Worm (Caenorhabditis elegans) whole organism, L1 larva: ENCODE measurements around the gene srh-33.

Experiments
- C04F5.9 ChIP-seq: sonication (generic microtip); optimal IDR thresholded peaks from 2 replicates; lab custom pipeline; 2016; ENCODE audit warnings: missing genetic modification characterization, missing compliant biosample characterization
- F16B12.6 ChIP-seq: fragments of 150-350 bp; optimal IDR thresholded peaks from 2 replicates; lab custom pipeline; 2014; ENCODE audit warnings: missing biosample characterization, missing genetic modification characterization
- Y116A8C.19 ChIP-seq: sonication (generic microtip); optimal IDR thresholded peaks from 2 replicates; lab custom pipeline; 2016; ENCODE audit warnings: missing compliant biosample characterization, missing genetic modification characterization, borderline replicate concordance
- aha-1 ChIP-seq: fragments of 150-350 bp; optimal IDR thresholded peaks from 2 replicates; lab custom pipeline; 2014; ENCODE audit warnings: missing biosample characterization, missing genetic modification characterization
- alr-1 ChIP-seq: fragments of 200-800 bp; sonication (Bioruptor generic); optimal IDR thresholded peaks from 2 replicates; lab custom pipeline; 2018; ENCODE audit warnings: borderline replicate concordance, mild to moderate bottlenecking, missing genetic modification characterization, missing compliant biosample characterization
- aly-2 ChIP-seq: fragments of 150-350 bp; optimal IDR thresholded peaks from 2 replicates; lab custom pipeline; 2014; ENCODE audit warnings: missing biosample characterization, missing genetic modification characterization
- ceh-88 ChIP-seq: fragments of 200-800 bp; sonication (Bioruptor generic); IDR thresholded peaks from 2 replicates; pipeline ENCODE4 v1.3.6; 2022; ENCODE audit warnings: missing genetic modification characterization, missing compliant biosample characterization
- ceh-90 ChIP-seq: sonication (generic microtip); optimal IDR thresholded peaks from 2 replicates; lab custom pipeline; 2016; ENCODE audit warnings: missing genetic modification characterization, missing compliant biosample characterization
- dpl-1 ChIP-seq, 3 experiments: fragments of 150-350 bp in 2 of 3; sonication (generic microtip) in 1 of 3; optimal IDR thresholded peaks; 2 replicates each; lab custom pipeline; 2014 to 2017; ENCODE audit warnings: missing biosample characterization in 3 of 3, missing genetic modification characterization in 3 of 3, missing genetic modification reagents in 3 of 3
- dsc-1 ChIP-seq: sonication (generic microtip); optimal IDR thresholded peaks from 2 replicates; lab custom pipeline; 2016; ENCODE audit warnings: mild to moderate bottlenecking, missing genetic modification characterization, missing compliant biosample characterization
- efl-1 ChIP-seq, 4 experiments: fragments of 150-350 bp; optimal IDR thresholded peaks in 3 of 4; peaks in 1 of 4; 1 replicate in 1 of 4; 2 replicates in 3 of 4; lab custom pipeline; 2014; ENCODE audit warnings: missing biosample characterization in 2 of 4, missing genetic modification characterization in 2 of 4, missing genetic modification reagents in 2 of 4
- egl-13 ChIP-seq: sonication (generic microtip); optimal IDR thresholded peaks from 2 replicates; lab custom pipeline; 2016; ENCODE audit warnings: missing genotype, missing genetic modification reagents, missing genetic modification characterization, missing compliant biosample characterization
- elt-2 ChIP-seq: sonication (generic microtip); optimal IDR thresholded peaks from 2 replicates; lab custom pipeline; 2016; ENCODE audit warnings: missing genetic modification characterization, mild to moderate bottlenecking, inconsistent platforms, missing compliant biosample characterization, missing genetic modification reagents
- fkh-8 ChIP-seq: sonication (generic microtip); optimal IDR thresholded peaks from 2 replicates; lab custom pipeline; 2016; ENCODE audit warnings: mild to moderate bottlenecking, missing genetic modification characterization, missing compliant biosample characterization
- hlh-17 ChIP-seq: fragments of 200-800 bp; sonication (Bioruptor generic); optimal IDR thresholded peaks from 2 replicates; lab custom pipeline; 2018; ENCODE audit warnings: missing genetic modification characterization, mild to moderate bottlenecking, missing compliant biosample characterization, moderate library complexity, borderline replicate concordance
- hlh-4 ChIP-seq: sonication (generic microtip); optimal IDR thresholded peaks from 2 replicates; lab custom pipeline; 2016; ENCODE audit warnings: mild to moderate bottlenecking, missing genetic modification characterization, missing compliant biosample characterization
- hpl-2 ChIP-seq: fragments of 150-350 bp; optimal IDR thresholded peaks from 2 replicates; lab custom pipeline; 2014; ENCODE audit warnings: missing biosample characterization, missing genetic modification reagents, missing genetic modification characterization
- irx-1 ChIP-seq: sonication (generic microtip); optimal IDR thresholded peaks from 2 replicates; lab custom pipeline; 2016; ENCODE audit warnings: missing genetic modification characterization, missing compliant biosample characterization
- lin-14 ChIP-seq: fragments of 200-800 bp; sonication (Bioruptor generic); optimal IDR thresholded peaks from 2 replicates; lab custom pipeline; 2018; ENCODE audit warnings: mild to moderate bottlenecking, missing genetic modification characterization, moderate library complexity, missing compliant biosample characterization
- lin-15B ChIP-seq: fragments of 150-350 bp; sonication (generic microtip); optimal IDR thresholded peaks from 3 replicates; lab custom pipeline; 2014; ENCODE audit warnings: missing biosample characterization, missing genetic modification characterization
- lir-3 ChIP-seq: sonication (generic microtip); optimal IDR thresholded peaks from 2 replicates; lab custom pipeline; 2016; ENCODE audit warnings: mild to moderate bottlenecking, missing genetic modification characterization, moderate library complexity, missing compliant biosample characterization; ENCODE audit not compliant: poor library complexity
- lsy-2 ChIP-seq, 2 experiments: fragments of 150-350 bp; optimal IDR thresholded peaks; 2 replicates each; lab custom pipeline; 2014; ENCODE audit warnings: missing biosample characterization in 2 of 2, missing genetic modification characterization in 2 of 2
- mab-9 ChIP-seq: fragments of 200-800 bp; sonication (Bioruptor generic); IDR thresholded peaks from 2 replicates; pipeline ENCODE4 v1.3.6; 2022; ENCODE audit warnings: missing genetic modification reagents, missing genetic modification characterization, missing compliant biosample characterization
- nhr-11 ChIP-seq: fragments of 150-350 bp; optimal IDR thresholded peaks from 2 replicates; lab custom pipeline; 2014; ENCODE audit warnings: missing biosample characterization, missing genetic modification characterization
- nhr-20 ChIP-seq: sonication (generic microtip); optimal IDR thresholded peaks from 2 replicates; lab custom pipeline; 2016; ENCODE audit warnings: mild to moderate bottlenecking, missing genetic modification characterization, missing compliant biosample characterization
- nhr-237 ChIP-seq: fragments of 150-350 bp; optimal IDR thresholded peaks from 2 replicates; lab custom pipeline; 2014; ENCODE audit warnings: missing biosample characterization, missing genetic modification characterization
- nhr-28 ChIP-seq: fragments of 150-350 bp; optimal IDR thresholded peaks from 2 replicates; lab custom pipeline; 2014; ENCODE audit warnings: missing biosample characterization, missing genetic modification characterization
- nhr-47 ChIP-seq: sonication (generic microtip); optimal IDR thresholded peaks from 2 replicates; lab custom pipeline; 2016; ENCODE audit warnings: mild to moderate bottlenecking, missing genetic modification characterization, moderate library complexity, missing compliant biosample characterization
- nhr-71 ChIP-seq: sonication (generic microtip); optimal IDR thresholded peaks from 2 replicates; lab custom pipeline; 2016; ENCODE audit warnings: mild to moderate bottlenecking, missing genetic modification characterization, moderate library complexity, missing compliant biosample characterization
- nhr-76 ChIP-seq: sonication (generic microtip); optimal IDR thresholded peaks from 2 replicates; lab custom pipeline; 2017; ENCODE audit warnings: missing biosample characterization, missing genetic modification characterization
- nhr-77 ChIP-seq: fragments of 150-350 bp; optimal IDR thresholded peaks from 2 replicates; lab custom pipeline; 2014; ENCODE audit warnings: missing biosample characterization, missing genetic modification characterization
- nhr-84 ChIP-seq: sonication (generic microtip); optimal IDR thresholded peaks from 2 replicates; lab custom pipeline; 2017; ENCODE audit warnings: missing biosample characterization, missing genetic modification characterization
- nhr-90 ChIP-seq: sonication (generic microtip); optimal IDR thresholded peaks from 2 replicates; lab custom pipeline; 2016; ENCODE audit warnings: mild to moderate bottlenecking, missing genetic modification characterization, missing compliant biosample characterization; ENCODE audit not compliant: poor library complexity
- pag-3 ChIP-seq: sonication (generic microtip); optimal IDR thresholded peaks from 2 replicates; lab custom pipeline; 2017; ENCODE audit warnings: missing genetic modification characterization, mild to moderate bottlenecking, missing compliant biosample characterization, antibody characterized with exemption, borderline replicate concordance; ENCODE audit not compliant: insufficient read depth
- sox-4 ChIP-seq: sonication (generic microtip); optimal IDR thresholded peaks from 2 replicates; lab custom pipeline; 2016; ENCODE audit warnings: missing genetic modification characterization, missing compliant biosample characterization
- sptf-1 ChIP-seq: fragments of 150-350 bp; optimal IDR thresholded peaks from 2 replicates; lab custom pipeline; 2014; ENCODE audit warnings: missing biosample characterization, missing genetic modification characterization
- unc-30 ChIP-seq: sonication (generic microtip); optimal IDR thresholded peaks from 2 replicates; lab custom pipeline; 2017; ENCODE audit warnings: missing biosample characterization, missing genetic modification characterization
- unc-86 ChIP-seq: sonication (generic microtip); optimal IDR thresholded peaks from 2 replicates; lab custom pipeline; 2016; ENCODE audit warnings: missing genetic modification characterization, missing compliant biosample characterization
- vab-15 ChIP-seq: sonication (generic microtip); optimal IDR thresholded peaks from 2 replicates; lab custom pipeline; 2017; ENCODE audit warnings: missing genotype, mild to moderate bottlenecking, missing genetic modification characterization, missing compliant biosample characterization

srh-33 gene

DNA sequence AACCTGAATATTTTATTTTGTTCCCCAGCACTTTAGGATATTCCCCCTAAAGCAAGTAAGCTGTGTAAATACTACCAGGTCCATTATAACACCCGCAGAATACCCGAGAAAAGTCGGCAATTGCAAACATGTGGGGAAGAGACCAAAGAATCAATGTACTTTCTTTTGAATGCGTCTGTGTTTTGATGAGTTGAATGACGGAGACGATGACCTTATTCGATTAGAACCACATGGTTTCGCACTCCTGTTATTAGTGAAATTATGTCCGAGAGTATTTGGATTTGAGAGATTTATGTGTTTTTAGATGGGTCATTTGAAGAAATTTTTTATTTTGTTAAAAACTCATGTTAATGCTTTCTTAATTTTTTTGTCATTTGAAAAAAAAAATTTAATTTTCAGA is 22.3 kb upstream of the srh-33 start (continued):
- TF ChIP-seq unc-86 (tag; lab: Kevin White, UChicago): no peak
- no peak for TF ChIP-seq nhr-90 (tag; lab: Kevin White, UChicago)
- no peak for TF ChIP-seq Y116A8C.19 (tag; lab: Kevin White, UChicago)
- no peak for TF ChIP-seq ceh-90
- no peak for TF ChIP-seq lsy-2 (tag; optimal IDR thresholded peaks at IDR 0.05; lab: Kevin White, UChicago)
- no peak for TF ChIP-seq sptf-1 (tag; lab: Kevin White, UChicago)
- no peak for TF ChIP-seq irx-1 (tag; lab: Kevin White, UChicago)
- TF ChIP-seq egl-13 (tag; lab: Kevin White, UChicago): no peak
- TF ChIP-seq efl-1 (optimal IDR thresholded peaks at IDR 0.05; lab: Kevin White, UChicago): no peak
- no peak for TF ChIP-seq efl-1 (GFP tag; optimal IDR thresholded peaks at IDR 0.05 in 1 of 2; lab: Kevin White, UChicago)
- TF ChIP-seq F16B12.6 (tag; lab: Kevin White, UChicago): no peak
- TF ChIP-seq sox-4 (tag; lab: Kevin White, UChicago): no peak
- no peak for TF ChIP-seq aha-1 (tag; lab: Kevin White, UChicago)
- no peak for TF ChIP-seq dpl-1 (GFP tag; optimal IDR thresholded peaks at IDR 0.05; lab: Kevin White, UChicago)
- TF ChIP-seq nhr-47 (tag; lab: Kevin White, UChicago): no peak
- no peak for TF ChIP-seq nhr-237 (tag; lab: Kevin White, UChicago)
- TF ChIP-seq dsc-1 (tag; lab: Kevin White, UChicago): peak; percentile 90
- TF ChIP-seq aly-2 (tag; lab: Kevin White, UChicago): no peak
- TF ChIP-seq pag-3 (tag; lab: Kevin White, UChicago): no peak
- no peak for TF ChIP-seq lir-3 (tag; lab: Kevin White, UChicago)
- TF ChIP-seq alr-1 (tag; lab: Kevin White, UChicago): no peak
- TF ChIP-seq nhr-84 (tag; lab: Kevin White, UChicago): no peak
- no peak for TF ChIP-seq lin-14
- no peak for TF ChIP-seq hpl-2
- peak; percentile 45 for TF ChIP-seq nhr-71 (tag; lab: Kevin White, UChicago)
- TF ChIP-seq mab-9 (GFP tag; lab: Robert Waterston, UW): no peak
- no peak for TF ChIP-seq hlh-17 (GFP tag; lab: Kevin White, UChicago)
- TF ChIP-seq nhr-11: no peak
- no peak for TF ChIP-seq nhr-28 (tag; lab: Kevin White, UChicago)
- no peak for TF ChIP-seq lin-15B (tag; lab: Kevin White, UChicago)
- no peak for TF ChIP-seq ceh-88 (GFP tag; lab: Robert Waterston, UW)
- TF ChIP-seq hlh-4: no peak
- TF ChIP-seq nhr-76 (tag; lab: Kevin White, UChicago): no peak

DNA sequence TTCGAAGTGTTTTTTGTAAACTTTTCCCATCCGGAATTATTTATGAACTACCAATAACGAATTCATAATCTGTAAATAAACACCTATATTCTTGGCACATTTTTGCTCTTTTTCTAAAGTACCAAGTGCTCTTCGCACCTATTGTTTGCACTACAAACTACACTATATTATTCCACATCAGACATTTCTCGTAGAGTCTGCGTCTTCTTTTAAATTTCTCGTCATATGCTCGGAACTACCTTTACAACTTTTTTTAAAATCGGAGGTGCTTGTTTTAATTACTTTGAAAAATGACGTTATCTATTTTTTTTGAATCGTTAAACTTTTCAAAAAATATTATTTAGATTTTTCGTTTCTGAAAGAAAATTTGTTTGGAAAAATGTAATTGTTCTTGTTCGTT is 21.7 kb upstream of the srh-33 start, which contains the start of gene nhr-201:
TSS of gene nhr-201 (plus strand) at position 29 of the 400 bp plus-strand sequence.
- TF ChIP-seq lin-14: no peak
- TF ChIP-seq efl-1 (optimal IDR thresholded peaks at IDR 0.05; lab: Kevin White, UChicago): no peak
- peak in 1 of 2 experiments; percentile 84 for TF ChIP-seq efl-1 (GFP tag; optimal IDR thresholded peaks at IDR 0.05 in 1 of 2; lab: Kevin White, UChicago)
- no peak for TF ChIP-seq nhr-84 (tag; lab: Kevin White, UChicago)
- no peak for TF ChIP-seq vab-15
- TF ChIP-seq C04F5.9: no peak
- TF ChIP-seq elt-2: peak; percentile 19
- TF ChIP-seq fkh-8: no peak
- TF ChIP-seq unc-30 (tag; lab: Kevin White, UChicago): no peak
- TF ChIP-seq nhr-71 (tag; lab: Kevin White, UChicago): peak; percentile 10
- no peak for TF ChIP-seq pag-3 (tag; lab: Kevin White, UChicago)
- no peak for TF ChIP-seq nhr-77 (tag; lab: Kevin White, UChicago)
- TF ChIP-seq nhr-20 (tag; lab: Kevin White, UChicago): peak; percentile 85
